Worm (Caenorhabditis elegans): ENCODE results near the gene F14H12.3.
A peak's percentile ranks its signal among the peaks of the same experiment; 100 is the strongest.

The F14H12.3 gene

ce11 chrX:4357467-4357866, 13.5 kb downstream of the F14H12.3 start, which contains the start of gene F14H12.6:
TSS of gene F14H12.6 (minus strand) at chrX:4357567.
- no peak for TF ChIP-seq rcor-1 (GFP tag; IDR thresholded peaks at IDR 0.05)
- no peak for TF ChIP-seq athp-1 (tag; optimal IDR thresholded peaks at IDR 0.05)
- no peak for TF ChIP-seq C17E4.6 (GFP tag; IDR thresholded peaks at IDR 0.05)
- TF ChIP-seq him-1 (tag; optimal IDR thresholded peaks at IDR 0.05): no peak

DNA sequence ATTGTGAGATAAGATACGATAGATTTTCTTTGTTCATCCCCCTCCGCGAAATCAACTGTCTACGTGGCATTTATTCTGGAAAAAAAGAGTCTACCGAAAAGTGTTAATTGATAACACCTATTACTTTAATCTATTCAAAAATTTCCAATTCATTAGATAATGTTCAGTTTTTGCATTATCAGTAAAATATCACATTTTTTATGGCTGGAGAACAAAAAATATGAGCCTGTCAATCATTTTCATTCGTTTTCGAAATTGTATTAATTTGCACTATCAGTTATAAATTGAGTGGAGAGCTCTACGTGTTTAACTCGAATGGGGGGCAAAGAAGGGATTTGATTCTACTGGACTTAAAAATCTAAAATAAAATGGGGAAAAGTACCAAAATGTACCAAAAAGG, 15.0 kb downstream of the F14H12.3 start:
- TF ChIP-seq unc-62 (GFP tag; optimal IDR thresholded peaks at IDR 0.05) (peak; percentile 8), repo-1 (tag; optimal IDR thresholded peaks at IDR 0.05) (no peak), ztf-25 (GFP tag; IDR thresholded peaks at IDR 0.05) (no peak), nhr-80 (tag; optimal IDR thresholded peaks at IDR 0.05) (peak; percentile 58), F10E7.11 (tag; optimal IDR thresholded peaks at IDR 0.05) (no peak), Y67H2A.10 (GFP tag; conservative IDR thresholded peaks at IDR 0.05) (no peak)

DNA sequence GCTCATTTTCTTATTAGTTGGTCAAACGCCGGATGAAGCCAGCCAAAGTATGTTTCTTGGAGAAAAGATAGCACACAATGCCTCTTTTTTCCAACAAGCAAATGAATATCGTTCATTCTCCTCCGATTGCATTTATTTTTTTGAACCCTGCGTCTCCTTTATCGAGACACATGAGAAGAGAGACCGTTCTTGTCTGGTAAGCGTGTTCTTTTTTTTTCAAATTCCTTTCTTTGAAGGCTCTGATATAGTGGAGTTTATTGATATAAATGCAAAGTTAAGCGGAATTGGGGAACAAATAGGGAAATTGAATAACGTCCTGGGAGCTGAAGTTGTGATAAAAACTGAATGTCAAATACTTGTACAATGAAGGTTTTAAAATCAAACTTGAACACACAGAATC, 18.5 kb downstream of the F14H12.3 start, which contains the start of gene F14H12.7:
F14H12.7 (minus strand) TSS at position 101 of the 400 bp plus-strand sequence.
- TF ChIP-seq ama-1 (optimal IDR thresholded peaks at IDR 0.05) (no peak), ama-1 (GFP tag; optimal IDR thresholded peaks at IDR 0.05) (no peak), pbrm-1 (GFP tag; IDR thresholded peaks at IDR 0.05) (no peak), ets-4 (GFP tag; optimal IDR thresholded peaks at IDR 0.05) (no peak), mcd-1 (GFP tag; IDR thresholded peaks at IDR 0.05) (no peak), attf-6 (GFP tag; IDR thresholded peaks at IDR 0.05) (no peak)

- TF ChIP-seq repo-1 (tag; optimal IDR thresholded peaks at IDR 0.05) (no peak), K12H6.12 (tag; optimal IDR thresholded peaks at IDR 0.05) (no peak), lin-35 (GFP tag; optimal IDR thresholded peaks at IDR 0.05) (no peak), pha-4 (tag; optimal IDR thresholded peaks at IDR 0.05) (no peak)
These were observed 19.2 kb downstream of the F14H12.3 start, which contains the start of gene F14H12.17 for ce11 chrX:4363200-4363599. TSS of gene F14H12.17 (minus strand) at chrX:4363300.

DNA sequence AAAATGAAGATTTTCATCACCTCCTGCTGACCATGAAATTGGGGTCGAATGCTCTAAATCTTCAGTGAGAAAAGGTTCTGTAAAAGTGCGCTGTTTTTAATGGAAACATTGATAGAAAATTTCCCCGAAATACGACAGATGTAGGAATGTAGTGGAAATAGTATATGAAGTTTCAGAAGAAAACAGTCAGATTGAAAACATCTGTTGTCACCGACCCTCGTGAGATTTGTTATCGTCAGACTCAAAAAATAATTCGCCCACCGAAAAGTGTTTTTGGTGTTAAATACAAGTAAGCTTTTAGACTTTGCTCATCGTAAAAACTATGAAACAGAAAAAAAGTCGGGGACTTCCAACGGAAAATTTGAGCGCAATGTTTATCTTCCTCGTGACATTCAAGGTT, 20.9 kb downstream of the F14H12.3 start, which contains the start of gene F14H12.8:
F14H12.8 (minus strand) TSS at position 101 of the 400 bp plus-strand sequence.
- no peak for TF ChIP-seq tbp1 (GFP tag; optimal IDR thresholded peaks at IDR 0.05)
- no peak for TF ChIP-seq atf-7 (tag; optimal IDR thresholded peaks at IDR 0.05)
- no peak for TF ChIP-seq efl-1 (GFP tag; optimal IDR thresholded peaks at IDR 0.05)

- TF ChIP-seq madf-10 (tag; optimal IDR thresholded peaks at IDR 0.05): no peak
- no peak for TF ChIP-seq xnd-1 (tag; optimal IDR thresholded peaks at IDR 0.05)
- no peak for TF ChIP-seq dpl-1 (GFP tag; optimal IDR thresholded peaks at IDR 0.05)
- no peak for TF ChIP-seq lir-1 (GFP tag; conservative IDR thresholded peaks at IDR 0.05)
- no peak for TF ChIP-seq ceh-40 (GFP tag; IDR thresholded peaks at IDR 0.05)
- no peak for TF ChIP-seq hmg-1.2 (GFP tag; IDR thresholded peaks at IDR 0.05)
- TF ChIP-seq ZK185.1 (tag; optimal IDR thresholded peaks at IDR 0.05; ENCODE audit: poor library complexity, severe bottlenecking): no peak
- TF ChIP-seq F39B2.1 (GFP tag; IDR thresholded peaks at IDR 0.05): no peak
- no peak for TF ChIP-seq zim-3 (tag; optimal IDR thresholded peaks at IDR 0.05)
- no peak for TF ChIP-seq C17E4.6 (GFP tag; IDR thresholded peaks at IDR 0.05)
- no peak for TF ChIP-seq aptf-3 (GFP tag; IDR thresholded peaks at IDR 0.05)
- no peak for TF ChIP-seq C06A6.2 (GFP tag; conservative IDR thresholded peaks at IDR 0.05)
These were observed 22.2 kb downstream of the F14H12.3 start, which contains the start of gene R160.3 for ce11 chrX:4366231-4366630. TSS of gene R160.3 (minus strand) at chrX:4366331.
